Fruit fly (Drosophila melanogaster) whole organism, embryonic: ENCODE data around the gene eIF4G2.

Source experiments
- Ada2b ChIP-seq: fragments of 200-800 bp; sonication (Bioruptor generic); IDR thresholded peaks from 2 replicates; pipeline ENCODE4 v1.3.6; 2022; ENCODE audit warnings: missing biosample characterization, missing genetic modification characterization
- Atf6 ChIP-seq: fragments of 200-800 bp; sonication (Bioruptor generic); IDR thresholded peaks from 2 replicates; pipeline ENCODE4 v1.3.6; 2022; ENCODE audit warnings: missing biosample characterization, missing genetic modification characterization
- BtbVII ChIP-seq: fragments of 200-800 bp; sonication (Bioruptor generic); optimal IDR thresholded peaks from 3 replicates; lab custom pipeline; 2017; ENCODE audit warnings: missing biosample characterization, mild to moderate bottlenecking, missing genetic modification characterization
- CG1024 ChIP-seq: fragments of 200-800 bp; sonication (Bioruptor generic); IDR thresholded peaks from 2 replicates; pipeline ENCODE4 v1.3.6; 2022; ENCODE audit warnings: missing biosample characterization, missing genetic modification characterization
- CG10959 ChIP-seq: fragments of 200-800 bp; sonication (Bioruptor generic); IDR thresholded peaks from 2 replicates; pipeline ENCODE4 v1.3.6; 2022; ENCODE audit warnings: missing biosample characterization, missing genetic modification characterization
- CG12155 ChIP-seq: fragments of 200-800 bp; sonication (Bioruptor generic); optimal IDR thresholded peaks from 3 replicates; lab custom pipeline; 2016; ENCODE audit warnings: missing biosample characterization, missing genetic modification characterization
- CG13123 ChIP-seq: fragments of 200-800 bp; sonication (Bioruptor generic); optimal IDR thresholded peaks from 2 replicates; lab custom pipeline; 2016; ENCODE audit warnings: missing biosample characterization, missing genetic modification characterization
- CG13624 ChIP-seq: fragments of 200-800 bp; sonication (Bioruptor generic); optimal IDR thresholded peaks from 2 replicates; lab custom pipeline; 2016; ENCODE audit warnings: missing biosample characterization, missing genetic modification characterization
- CG15073 ChIP-seq: fragments of 200-800 bp; sonication (Bioruptor generic); optimal IDR thresholded peaks from 2 replicates; lab custom pipeline; 2016; ENCODE audit warnings: missing biosample characterization, missing genetic modification characterization
- CG18262 ChIP-seq: fragments of 200-800 bp; optimal IDR thresholded peaks from 3 replicates; lab custom pipeline; 2019; ENCODE audit warnings: missing biosample characterization, mild to moderate bottlenecking, missing genetic modification characterization, moderate library complexity
- CG2202 ChIP-seq: fragments of 200-800 bp; sonication (Bioruptor generic); optimal IDR thresholded peaks from 2 replicates; lab custom pipeline; 2018; ENCODE audit warnings: missing biosample characterization, mild to moderate bottlenecking, missing genetic modification characterization
- CG34376 ChIP-seq: fragments of 200-800 bp; sonication (Bioruptor generic); optimal IDR thresholded peaks from 2 replicates; lab custom pipeline; 2018; ENCODE audit warnings: missing biosample characterization, mild to moderate bottlenecking, missing genetic modification characterization
- CG3995 ChIP-seq: fragments of 200-800 bp; sonication (Bioruptor generic); optimal IDR thresholded peaks from 3 replicates; lab custom pipeline; 2016; ENCODE audit warnings: missing biosample characterization, missing genetic modification characterization
- CG4707 ChIP-seq: fragments of 200-800 bp; sonication (Bioruptor generic); optimal IDR thresholded peaks from 2 replicates; lab custom pipeline; 2018; ENCODE audit warnings: missing biosample characterization, mild to moderate bottlenecking, missing genetic modification characterization, moderate library complexity
- CG6765 ChIP-seq: fragments of 200-800 bp; sonication (Bioruptor generic); optimal IDR thresholded peaks from 3 replicates; lab custom pipeline; 2017; ENCODE audit warnings: missing biosample characterization, mild to moderate bottlenecking, missing genetic modification characterization
- CG7357 ChIP-seq: fragments of 200-800 bp; sonication (Bioruptor generic); IDR thresholded peaks from 3 replicates; pipeline ENCODE4 v1.3.6; 2022; ENCODE audit warnings: missing biosample characterization, missing genetic modification characterization
- CG7745 ChIP-seq: fragments of 200-800 bp; sonication (Bioruptor generic); optimal IDR thresholded peaks from 2 replicates; lab custom pipeline; 2018; ENCODE audit warnings: missing biosample characterization, mild to moderate bottlenecking, missing genetic modification characterization, moderate library complexity
- CG8478 ChIP-seq: fragments of >200 bp; optimal IDR thresholded peaks from 2 replicates; lab custom pipeline; 2018
- CG8924 ChIP-seq: fragments of 200-800 bp; optimal IDR thresholded peaks from 3 replicates; lab custom pipeline; 2019; ENCODE audit warnings: missing biosample characterization, mild to moderate bottlenecking, missing genetic modification characterization, moderate library complexity
- Dbx ChIP-seq: fragments of 200-800 bp; sonication (Bioruptor generic); IDR thresholded peaks from 3 replicates; pipeline ENCODE4 v1.3.6; 2022; ENCODE audit warnings: missing biosample characterization, missing genetic modification characterization
- Doc2 ChIP-seq: fragments of 200-800 bp; sonication (Bioruptor generic); IDR thresholded peaks from 2 replicates; pipeline ENCODE4 v1.3.6; 2022; ENCODE audit warnings: missing biosample characterization, missing genetic modification characterization
- Fer1 ChIP-seq: fragments of 200-800 bp; sonication (Bioruptor generic); optimal IDR thresholded peaks from 2 replicates; lab custom pipeline; 2017; ENCODE audit warnings: missing biosample characterization, mild to moderate bottlenecking, missing genetic modification characterization
- H15 ChIP-seq: fragments of 200-800 bp; sonication (Bioruptor generic); IDR thresholded peaks from 3 replicates; pipeline ENCODE4 v1.3.6; 2022; ENCODE audit warnings: missing biosample characterization, missing genetic modification characterization
- H2.0 ChIP-seq: fragments of 200-800 bp; sonication (Bioruptor generic); IDR thresholded peaks from 2 replicates; pipeline ENCODE4 v1.3.6; 2022; ENCODE audit warnings: missing biosample characterization, missing genetic modification characterization
- HLH3B ChIP-seq: fragments of 200-800 bp; sonication (Bioruptor generic); IDR thresholded peaks from 2 replicates; pipeline ENCODE4 v1.3.6; 2022; ENCODE audit warnings: missing biosample characterization, missing genetic modification characterization
- Hey ChIP-seq: fragments of 200-800 bp; sonication (Bioruptor generic); optimal IDR thresholded peaks from 3 replicates; lab custom pipeline; 2018; ENCODE audit warnings: missing biosample characterization, mild to moderate bottlenecking, missing genetic modification characterization
- Hmx ChIP-seq: fragments of 200-800 bp; sonication (Bioruptor generic); optimal IDR thresholded peaks from 2 replicates; lab custom pipeline; 2016; ENCODE audit warnings: missing biosample characterization, missing genetic modification characterization
- Hr3 ChIP-seq: fragments of 200-800 bp; sonication (Bioruptor generic); optimal IDR thresholded peaks from 3 replicates; lab custom pipeline; 2016; ENCODE audit warnings: missing biosample characterization, missing genetic modification characterization
- Jarid2 ChIP-seq: fragments of 200-800 bp; sonication (Bioruptor generic); optimal IDR thresholded peaks from 3 replicates; lab custom pipeline; 2017; ENCODE audit warnings: mild to moderate bottlenecking, missing biosample characterization, missing genetic modification reagents, missing genetic modification characterization
- Max ChIP-seq: fragments of 200-800 bp; sonication (Bioruptor generic); optimal IDR thresholded peaks from 2 replicates; lab custom pipeline; 2016; ENCODE audit warnings: missing biosample characterization, mild to moderate bottlenecking, missing genetic modification characterization
- Oli ChIP-seq: fragments of 200-800 bp; sonication (Bioruptor generic); optimal IDR thresholded peaks from 2 replicates; lab custom pipeline; 2018; ENCODE audit warnings: missing biosample characterization, mild to moderate bottlenecking, missing genetic modification characterization, moderate library complexity
- Pdp1 ChIP-seq, 2 experiments: fragments of 200-800 bp; sonication (Bioruptor generic); optimal IDR thresholded peaks; 3 replicates each; lab custom pipeline; 2016; ENCODE audit warnings: missing biosample characterization in 2 of 2, missing genetic modification characterization in 2 of 2, mild to moderate bottlenecking in 1 of 2, moderate library complexity in 1 of 2
- Xbp1 ChIP-seq: fragments of 200-800 bp; sonication (Bioruptor generic); optimal IDR thresholded peaks from 3 replicates; lab custom pipeline; 2016; ENCODE audit warnings: missing biosample characterization, mild to moderate bottlenecking, missing genetic modification characterization
- bab2 ChIP-seq: fragments of 200-800 bp; sonication (Bioruptor generic); optimal IDR thresholded peaks from 2 replicates; lab custom pipeline; 2016; ENCODE audit warnings: missing biosample characterization, missing genetic modification characterization
- bowl ChIP-seq: fragments of 200-800 bp; sonication (Bioruptor generic); IDR thresholded peaks from 2 replicates; pipeline ENCODE4 v1.3.6; 2022; ENCODE audit warnings: missing biosample characterization, missing genetic modification characterization
- caup ChIP-seq: fragments of 200-800 bp; sonication (Bioruptor generic); optimal IDR thresholded peaks from 3 replicates; lab custom pipeline; 2017; ENCODE audit warnings: missing biosample characterization, mild to moderate bottlenecking, missing genetic modification characterization, moderate library complexity; ENCODE audit not compliant: severe bottlenecking
- cwo ChIP-seq: fragments of 200-800 bp; sonication (Bioruptor generic); optimal IDR thresholded peaks from 3 replicates; lab custom pipeline; 2017; ENCODE audit warnings: missing biosample characterization, missing genetic modification characterization, mild to moderate bottlenecking, moderate library complexity, missing genetic modification reagents
- dati ChIP-seq: fragments of 200-800 bp; sonication (Bioruptor generic); IDR thresholded peaks from 2 replicates; pipeline ENCODE4 v1.3.6; 2022; ENCODE audit warnings: missing biosample characterization, missing genetic modification characterization
- ems ChIP-seq: fragments of 200-800 bp; sonication (Bioruptor generic); optimal IDR thresholded peaks from 3 replicates; lab custom pipeline; 2016; ENCODE audit warnings: missing biosample characterization, missing genetic modification characterization
- fu2 ChIP-seq: fragments of 200-800 bp; sonication (Bioruptor generic); optimal IDR thresholded peaks from 2 replicates; lab custom pipeline; 2016; ENCODE audit warnings: missing biosample characterization, missing genetic modification characterization
- gem ChIP-seq: fragments of 200-800 bp; sonication (Bioruptor generic); optimal IDR thresholded peaks from 2 replicates; lab custom pipeline; 2019; ENCODE audit warnings: missing biosample characterization, mild to moderate bottlenecking, missing genetic modification characterization, moderate library complexity
- h ChIP-seq: fragments of >200 bp; optimal IDR thresholded peaks from 2 replicates; lab custom pipeline; 2017
- hb ChIP-seq: fragments of 200-800 bp; sonication (Bioruptor generic); IDR thresholded peaks from 3 replicates; pipeline ENCODE4 v1.3.6; 2022; ENCODE audit warnings: missing biosample characterization, missing genetic modification characterization; ENCODE audit not compliant: partially characterized antibody
- her ChIP-seq: fragments of 200-800 bp; sonication (Bioruptor generic); optimal IDR thresholded peaks from 2 replicates; lab custom pipeline; 2016; ENCODE audit warnings: missing biosample characterization, missing genetic modification characterization
- kah ChIP-seq: fragments of 200-800 bp; sonication (Bioruptor generic); optimal IDR thresholded peaks from 2 replicates; lab custom pipeline; 2018; ENCODE audit warnings: missing biosample characterization, mild to moderate bottlenecking, missing genetic modification characterization
- nerfin-2 ChIP-seq: fragments of 200-800 bp; sonication (Bioruptor generic); IDR thresholded peaks from 2 replicates; pipeline ENCODE4 v1.3.6; 2022; ENCODE audit warnings: missing biosample characterization, missing genetic modification characterization; ENCODE audit not compliant: partially characterized antibody
- nom ChIP-seq: fragments of 200-800 bp; sonication (Bioruptor generic); optimal IDR thresholded peaks from 2 replicates; lab custom pipeline; 2017; ENCODE audit warnings: missing biosample characterization, missing genetic modification characterization, mild to moderate bottlenecking, moderate library complexity, missing genetic modification reagents
- pzg ChIP-seq: fragments of 200-800 bp; sonication (Bioruptor generic); optimal IDR thresholded peaks from 3 replicates; lab custom pipeline; 2018; ENCODE audit warnings: missing biosample characterization, mild to moderate bottlenecking, missing genetic modification characterization, moderate library complexity
- sr ChIP-seq: fragments of 200-800 bp; sonication (Bioruptor generic); IDR thresholded peaks from 3 replicates; pipeline ENCODE4 v1.3.6; 2022; ENCODE audit warnings: missing biosample characterization, missing genetic modification characterization
- tio ChIP-seq: fragments of 200-800 bp; sonication (Bioruptor generic); optimal IDR thresholded peaks from 2 replicates; lab custom pipeline; 2017; ENCODE audit warnings: missing biosample characterization, missing genetic modification characterization, inconsistent platforms
- wdn ChIP-seq: fragments of 200-800 bp; sonication (Bioruptor generic); IDR thresholded peaks from 2 replicates; pipeline ENCODE4 v1.3.6; 2022; ENCODE audit warnings: missing biosample characterization, missing genetic modification characterization

The eIF4G2 gene

DNA sequence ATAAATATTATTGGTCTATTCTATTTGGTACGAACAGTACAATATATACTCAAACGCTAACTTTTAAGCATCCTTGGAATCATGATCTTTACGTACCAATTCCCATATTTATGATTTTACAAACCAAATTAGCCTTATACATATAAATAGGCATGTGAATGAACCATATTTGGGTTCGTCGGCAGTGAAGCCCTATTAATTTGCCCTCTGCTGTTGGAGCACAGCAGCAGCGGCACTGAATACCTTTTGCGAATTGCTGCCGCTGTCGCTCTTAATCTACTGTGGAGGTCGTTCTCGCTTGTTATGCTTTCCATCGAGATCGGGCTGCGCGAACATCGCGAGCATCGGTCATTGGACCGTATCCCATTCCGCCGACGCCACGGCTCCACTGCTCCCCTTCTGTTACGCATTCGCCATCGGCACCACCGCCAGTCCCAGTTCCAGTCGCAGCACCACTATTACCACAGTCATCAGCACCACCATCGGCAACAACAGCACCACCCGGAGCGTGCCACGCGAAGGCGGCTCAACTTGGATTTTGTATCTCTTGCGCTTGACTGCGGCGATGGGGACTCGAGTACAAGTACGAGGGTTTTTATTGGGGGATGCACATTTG lies 30.5 kb downstream of the eIF4G2 start (continued):
- TF ChIP-seq tio (GFP tag; lab: Kevin White, UChicago): peak; percentile 8
- no peak for TF ChIP-seq Hmx
- peak; percentile 16; the same call in 1 of the 3 replicates for TF ChIP-seq Dbx (GFP tag; lab: Robert Waterston, UW)
- TF ChIP-seq CG4707 (GFP tag; lab: Kevin White, UChicago): no peak
- no peak for TF ChIP-seq Ada2b (GFP tag; lab: Robert Waterston, UW)
- TF ChIP-seq Hey (tag; lab: Kevin White, UChicago): no peak
- TF ChIP-seq hb (GFP tag; lab: Robert Waterston, UW): no peak
- TF ChIP-seq CG13624 (GFP tag; lab: Kevin White, UChicago): no peak
- TF ChIP-seq Doc2 (GFP tag; lab: Robert Waterston, UW): no peak
- no peak for TF ChIP-seq ems (GFP tag; lab: Kevin White, UChicago)
- no peak for TF ChIP-seq Max (GFP tag; lab: Kevin White, UChicago)
- no peak for TF ChIP-seq cwo (GFP tag; lab: Kevin White, UChicago)
- no peak for TF ChIP-seq fu2 (GFP tag; lab: Kevin White, UChicago)
- no peak for TF ChIP-seq CG12155 (GFP tag; lab: Kevin White, UChicago)
- TF ChIP-seq h (lab: Kevin White, UChicago): no peak
- TF ChIP-seq CG7357: no peak
- TF ChIP-seq CG10959 (GFP tag; lab: Robert Waterston, UW): no peak
- no peak for TF ChIP-seq BtbVII (GFP tag; lab: Kevin White, UChicago)
- TF ChIP-seq HLH3B (GFP tag; lab: Robert Waterston, UW): peak; percentile 16; the same call in 1 of the 2 replicates
- TF ChIP-seq CG3995 (GFP tag; lab: Kevin White, UChicago): no peak
- TF ChIP-seq CG13123: no peak
- TF ChIP-seq H2.0 (GFP tag; lab: Robert Waterston, UW): no peak
- no peak for TF ChIP-seq sr (GFP tag; lab: Robert Waterston, UW)
- no peak for TF ChIP-seq Xbp1 (GFP tag; lab: Kevin White, UChicago)
- no peak for TF ChIP-seq caup (GFP tag; lab: Kevin White, UChicago)
- TF ChIP-seq H15: no peak
- no peak for TF ChIP-seq Fer1 (GFP tag; lab: Kevin White, UChicago)
- 0 out of 2 replicates have a peak, but pooled peaks have one; percentile 25 for TF ChIP-seq dati (GFP tag; lab: Robert Waterston, UW)
- no peak for TF ChIP-seq CG18262
- no peak for TF ChIP-seq bowl
- no peak for TF ChIP-seq CG8924 (tag; lab: Kevin White, UChicago)
- TF ChIP-seq Atf6 (GFP tag; lab: Robert Waterston, UW): peak; percentile 61
- no peak for TF ChIP-seq CG8478 (lab: Kevin White, UChicago)
- TF ChIP-seq Oli (tag; lab: Kevin White, UChicago): peak; percentile 21
- TF ChIP-seq CG34376: no peak
- TF ChIP-seq bab2 (GFP tag; lab: Kevin White, UChicago): no peak
- peak; percentile 47 for TF ChIP-seq gem
- peak; percentile 34; the same call in 1 of the 2 replicates for TF ChIP-seq wdn
- TF ChIP-seq Pdp1 (GFP tag; optimal IDR thresholded peaks at IDR 0.05; lab: Kevin White, UChicago): peak in 1 of 2 experiments; percentile 20
- no peak for TF ChIP-seq nerfin-2 (GFP tag; lab: Robert Waterston, UW)
- no peak for TF ChIP-seq CG6765
- no peak for TF ChIP-seq CG2202
- TF ChIP-seq her (GFP tag; lab: Kevin White, UChicago): no peak
- no peak for TF ChIP-seq CG15073 (GFP tag; lab: Kevin White, UChicago)
- no peak for TF ChIP-seq pzg (GFP tag; lab: Kevin White, UChicago)
- TF ChIP-seq nom (GFP tag; lab: Kevin White, UChicago): peak; percentile 69
- no peak for TF ChIP-seq Jarid2 (GFP tag; lab: Kevin White, UChicago)
- TF ChIP-seq CG1024 (GFP tag; lab: Robert Waterston, UW): no peak
- TF ChIP-seq kah (GFP tag; lab: Kevin White, UChicago): no peak
- TF ChIP-seq Hr3: no peak
- TF ChIP-seq CG7745: no peak
